Fruit fly (Drosophila melanogaster) S2 (cell line): ENCODE results near the gene dnd.

Source experiments
- CG8478 ChIP-seq: fragments of >200 bp; optimal IDR thresholded peaks from 2 replicates; lab custom pipeline; 2018
- CTCF ChIP-seq, 2 experiments: fragments of >200 bp; optimal IDR thresholded peaks; 2 replicates each; lab custom pipeline; 2018

dm6 chr3R:21864992-21865391, 22.2 kb downstream of the dnd start, which contains the start of gene lsn:
- TF ChIP-seq CG8478 (lab: Kevin White, UChicago) (no peak), CTCF (optimal IDR thresholded peaks at IDR 0.05; lab: Kevin White, UChicago) (no peak)
